Worm (Caenorhabditis elegans) whole organism, late embryonic: ENCODE measurements around the gene cya-1.

ENCODE experiments used
- K02D7.2 ChIP-seq: sonication (generic microtip); optimal IDR thresholded peaks from 2 replicates; lab custom pipeline; 2017; ENCODE audit warnings: mild to moderate bottlenecking, missing genetic modification characterization, missing compliant biosample characterization
- ceh-30 ChIP-seq: fragments of 150-350 bp; optimal IDR thresholded peaks from 2 replicates; lab custom pipeline; 2014; ENCODE audit warnings: missing biosample characterization, missing genetic modification characterization
- gmeb-2 ChIP-seq: sonication (generic microtip); optimal IDR thresholded peaks from 2 replicates; lab custom pipeline; 2016; ENCODE audit warnings: missing genetic modification characterization, inconsistent platforms, missing compliant biosample characterization

DNA sequence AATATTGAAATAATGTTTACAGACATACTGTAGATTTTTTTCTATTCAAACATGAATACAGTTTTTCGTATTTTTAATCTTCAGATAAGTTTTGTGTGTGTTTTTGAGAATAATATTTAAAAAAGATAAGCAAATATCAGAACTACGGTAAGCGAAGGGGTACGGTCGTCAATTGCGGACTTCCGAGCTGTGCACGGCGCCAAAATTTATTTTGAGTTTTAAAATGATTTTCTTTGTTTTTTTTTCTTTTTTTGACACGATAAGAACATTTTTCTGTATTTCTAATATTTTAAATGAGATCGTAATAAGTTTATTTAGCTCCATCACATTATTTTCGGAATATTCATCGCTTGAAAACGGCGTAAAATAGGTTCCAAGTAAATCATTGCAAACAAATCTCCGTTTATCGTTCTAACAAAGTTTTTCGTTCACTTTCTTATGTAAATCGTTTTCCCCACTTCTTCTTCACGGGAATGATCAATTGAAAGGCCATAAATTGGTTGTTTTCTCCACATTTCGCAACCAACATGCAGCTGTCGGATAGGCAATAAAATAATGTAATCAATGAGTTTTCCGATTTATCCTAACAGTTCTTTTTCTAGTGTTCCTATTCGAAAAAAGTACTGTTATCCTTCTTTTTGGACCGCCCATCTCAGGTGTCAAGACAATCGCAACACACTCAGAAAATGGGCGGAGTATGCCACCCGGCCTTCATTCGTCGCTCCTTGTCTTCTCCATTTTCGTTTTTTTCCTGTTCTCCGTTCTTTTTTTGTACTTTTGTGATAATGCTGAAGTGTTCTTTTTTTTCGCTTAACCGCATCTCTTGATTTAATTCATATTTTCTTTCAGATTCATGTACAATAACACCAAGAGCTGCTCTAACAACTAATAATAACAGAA is 17.4 kb downstream of the cya-1 start, which contains the start of gene glp-1:
- TF ChIP-seq ceh-30 (tag; lab: Kevin White, UChicago) (no peak), gmeb-2 (no peak), K02D7.2 (tag; lab: Kevin White, UChicago) (no peak)
